Worm (Caenorhabditis elegans): ENCODE data around the gene srh-71.

ce11 chrII:3135293-3135692 is 12.0 kb downstream of the srh-71 start:
- TF ChIP-seq T22C8.4 (GFP tag; IDR thresholded peaks at IDR 0.05) (no peak), tab-1 (GFP tag; IDR thresholded peaks at IDR 0.05) (no peak), flt-1 (GFP tag; IDR thresholded peaks at IDR 0.05) (no peak), cog-1 (tag; optimal IDR thresholded peaks at IDR 0.05) (no peak), ztf-29 (GFP tag; IDR thresholded peaks at IDR 0.05) (peak; percentile 20; the same call in 1 of the 2 replicates), ref-1 (GFP tag; conservative IDR thresholded peaks at IDR 0.05) (no peak), klf-2 (GFP tag; conservative IDR thresholded peaks at IDR 0.05) (no peak), ztf-23 (GFP tag; IDR thresholded peaks at IDR 0.05) (no peak), med-1 (GFP tag; optimal IDR thresholded peaks at IDR 0.05; ENCODE audit: insufficient read depth) (no peak)
